Fruit fly (Drosophila melanogaster) whole organism: ENCODE results near the gene CG15322.
"Not testable (repeated sequence)": the region's sequence is repeated elsewhere in the genome, so short reads cannot be mapped to it uniquely, and the experiment has no call there.

Experiments used
- CG8478 ChIP-seq: fragments of >200 bp; optimal IDR thresholded peaks from 2 replicates; lab custom pipeline; 2018; ENCODE audit warnings: inconsistent platforms
- Dll ChIP-seq: fragments of >200 bp; optimal IDR thresholded peaks from 2 replicates; lab custom pipeline; 2017
- EcR ChIP-seq, 2 experiments: fragments of >200 bp; optimal IDR thresholded peaks; 2 replicates each; lab custom pipeline; 2017; ENCODE audit warnings: missing biosample characterization in 2 of 2, missing genetic modification characterization in 2 of 2, missing genetic modification reagents in 2 of 2
- pan ChIP-seq: fragments of >200 bp; optimal IDR thresholded peaks from 2 replicates; lab custom pipeline; 2017
- psq ChIP-seq: fragments of >200 bp; optimal IDR thresholded peaks from 2 replicates; lab custom pipeline; 2017
- usp ChIP-seq: fragments of >200 bp; optimal IDR thresholded peaks from 2 replicates; lab custom pipeline; 2017; ENCODE audit warnings: missing biosample characterization, missing genetic modification characterization, mixed read lengths

CG15322 gene

DNA sequence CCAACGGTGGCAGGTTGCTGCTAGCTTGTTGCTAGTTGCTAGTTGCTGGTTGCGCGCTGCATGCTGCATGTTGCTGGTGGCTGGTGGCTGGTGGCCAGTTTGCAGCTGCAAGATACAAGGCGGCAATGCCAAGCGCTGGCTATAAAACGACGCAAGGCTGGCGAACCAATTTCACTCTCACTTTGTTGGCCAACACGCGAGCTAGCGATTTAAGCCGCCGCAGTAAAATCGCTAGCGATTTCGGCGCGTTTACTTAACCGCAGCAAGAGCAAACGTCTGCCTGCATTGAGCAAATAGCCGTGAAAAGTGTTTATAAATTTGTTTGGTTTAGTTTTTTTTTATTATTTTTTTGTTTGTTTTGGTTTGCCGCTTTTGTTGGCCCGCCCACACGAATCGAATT, at the start of gene CG15322:
CG15322 (plus strand) TSS at position 148 of the 400 bp plus-strand sequence.
- no peak for TF ChIP-seq CG8478 (lab: Kevin White, UChicago)
- TF ChIP-seq Dll (lab: Kevin White, UChicago) = no peak
- TF ChIP-seq EcR (GFP tag; optimal IDR thresholded peaks at IDR 0.05; lab: Kevin White, UChicago) = no peak
- no peak for TF ChIP-seq pan (lab: Kevin White, UChicago)
- no peak for TF ChIP-seq usp (GFP tag; lab: Kevin White, UChicago)
- TF ChIP-seq psq (lab: Kevin White, UChicago) = no peak

- TF ChIP-seq pan (lab: Kevin White, UChicago) (no peak), EcR (GFP tag; optimal IDR thresholded peaks at IDR 0.05; lab: Kevin White, UChicago) (no peak), Dll (lab: Kevin White, UChicago) (no peak), usp (GFP tag; lab: Kevin White, UChicago) (no peak), CG8478 (lab: Kevin White, UChicago) (no peak), psq (lab: Kevin White, UChicago) (no peak)
These were observed 49.6 kb upstream of the CG15322 start for dm6 chrX:20083762-20084161.

dm6 chrX:20092308-20092707, 41.1 kb upstream of the CG15322 start, which contains the start of gene fd19B:
TSS of gene fd19B (minus strand) at chrX:20092408.
- TF ChIP-seq psq (lab: Kevin White, UChicago) = no peak
- no peak for TF ChIP-seq CG8478 (lab: Kevin White, UChicago)
- no peak for TF ChIP-seq pan (lab: Kevin White, UChicago)
- no peak for TF ChIP-seq Dll (lab: Kevin White, UChicago)
- TF ChIP-seq usp (GFP tag; lab: Kevin White, UChicago) = no peak

- not testable (repeated sequence) for TF ChIP-seq Dll (lab: Kevin White, UChicago); EcR (GFP tag; optimal IDR thresholded peaks at IDR 0.05; lab: Kevin White, UChicago); CG8478 (lab: Kevin White, UChicago)
These were observed 39.3 kb upstream of the CG15322 start, which contains the start of gene Or19b for dm6 chrX:20094098-20094497. TSS of gene Or19b (plus strand) at chrX:20094398.

DNA sequence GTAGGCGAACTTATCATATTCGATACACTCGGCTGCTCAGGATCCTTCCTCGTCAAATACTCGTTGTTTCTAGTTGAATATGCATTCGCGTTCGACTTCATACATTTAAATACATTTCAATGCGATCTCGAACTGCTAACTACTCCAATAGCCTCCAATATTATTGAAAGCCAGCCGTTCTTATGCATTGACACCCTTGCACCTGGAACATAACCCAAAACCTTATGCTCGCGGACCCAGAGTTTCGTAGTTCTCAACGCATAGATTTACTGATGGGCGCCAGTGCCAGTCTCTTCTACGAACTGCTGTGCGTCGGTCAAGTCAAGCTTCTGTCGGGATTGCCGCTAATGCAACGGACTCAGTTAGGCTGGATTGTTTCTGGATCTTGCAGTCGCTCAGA, 37.0 kb upstream of the CG15322 start, which contains the start of gene CG42581:
CG42581 (minus strand) TSS at position 101 of the 400 bp plus-strand sequence.
- not testable (repeated sequence) for TF ChIP-seq CG8478 (lab: Kevin White, UChicago); usp (GFP tag; lab: Kevin White, UChicago); Dll (lab: Kevin White, UChicago)

dm6 chrX:20104987-20105386, 28.4 kb upstream of the CG15322 start:
- no peak for TF ChIP-seq CG8478 (lab: Kevin White, UChicago)
- TF ChIP-seq EcR (GFP tag; optimal IDR thresholded peaks at IDR 0.05; lab: Kevin White, UChicago) = no peak
- TF ChIP-seq Dll (lab: Kevin White, UChicago) = no peak
- TF ChIP-seq psq (lab: Kevin White, UChicago) = no peak
- TF ChIP-seq usp (GFP tag; lab: Kevin White, UChicago) = no peak
- no peak for TF ChIP-seq pan (lab: Kevin White, UChicago)

- TF ChIP-seq pan (lab: Kevin White, UChicago) (no peak), Dll (lab: Kevin White, UChicago) (no peak), EcR (GFP tag; optimal IDR thresholded peaks at IDR 0.05; lab: Kevin White, UChicago) (no peak), psq (lab: Kevin White, UChicago) (no peak), usp (GFP tag; lab: Kevin White, UChicago) (no peak), CG8478 (lab: Kevin White, UChicago) (no peak)
These were observed 22.9 kb upstream of the CG15322 start, which contains the start of gene karr for dm6 chrX:20110475-20110874. TSS of gene karr (minus strand) at chrX:20110575.

- TF ChIP-seq pan (lab: Kevin White, UChicago) (no peak), EcR (GFP tag; optimal IDR thresholded peaks at IDR 0.05; lab: Kevin White, UChicago) (no peak), Dll (lab: Kevin White, UChicago) (no peak), usp (GFP tag; lab: Kevin White, UChicago) (no peak), CG8478 (lab: Kevin White, UChicago) (no peak), psq (lab: Kevin White, UChicago) (no peak)
These were observed 11.2 kb upstream of the CG15322 start, which contains the start of gene CG34331 for dm6 chrX:20122153-20122552. TSS of gene CG34331 (plus strand) at chrX:20122453.

- TF ChIP-seq usp (GFP tag; lab: Kevin White, UChicago) = no peak
- TF ChIP-seq pan (lab: Kevin White, UChicago) = no peak
- TF ChIP-seq Dll (lab: Kevin White, UChicago) = no peak
- no peak for TF ChIP-seq CG8478 (lab: Kevin White, UChicago)
- TF ChIP-seq EcR (GFP tag; optimal IDR thresholded peaks at IDR 0.05; lab: Kevin White, UChicago) = no peak
- no peak for TF ChIP-seq psq (lab: Kevin White, UChicago)
These were observed 3.8 kb upstream of the CG15322 start for dm6 chrX:20129554-20129953.

dm6 chrX:20130486-20130885, 2.9 kb upstream of the CG15322 start:
- no peak for TF ChIP-seq psq (lab: Kevin White, UChicago)

- no peak for TF ChIP-seq Dll (lab: Kevin White, UChicago)
- no peak for TF ChIP-seq CG8478 (lab: Kevin White, UChicago)
- TF ChIP-seq pan (lab: Kevin White, UChicago) = no peak
- TF ChIP-seq usp (GFP tag; lab: Kevin White, UChicago) = no peak
- TF ChIP-seq EcR (GFP tag; optimal IDR thresholded peaks at IDR 0.05; lab: Kevin White, UChicago) = no peak
- TF ChIP-seq psq (lab: Kevin White, UChicago) = no peak
These were observed 6.1 kb downstream of the CG15322 start, which contains the start of gene CG42583 for dm6 chrX:20139493-20139892. TSS of gene CG42583 (plus strand) at chrX:20139793.

- TF ChIP-seq EcR (GFP tag; optimal IDR thresholded peaks at IDR 0.05; lab: Kevin White, UChicago) (no peak), usp (GFP tag; lab: Kevin White, UChicago) (no peak), CG8478 (lab: Kevin White, UChicago) (no peak), pan (lab: Kevin White, UChicago) (no peak), Dll (lab: Kevin White, UChicago) (no peak), psq (lab: Kevin White, UChicago) (no peak)
These were observed 7.3 kb downstream of the CG15322 start, which contains the start of gene CG34332 for dm6 chrX:20140710-20141109. TSS of gene CG34332 (plus strand) at chrX:20141010.
